Fruit fly (Drosophila melanogaster): ENCODE results near the gene CG33346.

DNA sequence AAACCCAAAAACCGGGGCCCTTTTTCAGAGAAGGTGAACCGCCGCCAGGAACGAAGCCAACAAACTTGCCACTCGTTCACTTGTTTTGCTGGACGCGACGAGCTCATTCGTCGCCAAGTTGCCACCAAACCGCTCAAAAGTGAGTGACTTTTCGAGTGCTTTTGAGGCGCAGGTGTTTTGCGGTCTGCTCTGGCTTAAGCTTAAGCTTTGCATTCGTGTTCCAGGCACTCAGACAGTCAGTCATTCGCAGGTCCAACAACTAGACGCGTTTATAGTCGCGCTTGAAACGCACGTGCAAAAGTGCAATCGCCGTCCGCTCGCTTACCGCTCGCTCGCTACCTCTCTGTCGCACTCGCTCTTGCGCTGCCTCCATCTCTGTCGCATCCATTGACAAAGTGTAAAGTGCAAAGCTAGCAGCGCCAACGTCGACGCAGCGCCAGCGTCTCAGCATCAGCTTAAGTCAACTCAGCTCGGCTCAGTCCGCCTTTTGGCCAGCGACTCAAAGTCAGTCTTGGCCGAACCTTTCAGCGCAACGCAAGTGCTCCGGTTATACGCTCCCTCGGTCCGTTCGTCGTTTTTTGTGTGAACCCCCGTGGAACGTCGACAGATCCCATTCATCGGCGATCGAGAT is 12.9 kb downstream of the CG33346 start:
- TF ChIP-seq CG8478 (optimal IDR thresholded peaks at IDR 0.05) (no peak), CTCF (optimal IDR thresholded peaks at IDR 0.05) (no peak)
